Fruit fly (Drosophila melanogaster) whole organism, embryonic: ENCODE results near the gene CG17786.

Experiments used
- Bgb ChIP-seq: fragments of 200-800 bp; sonication (Bioruptor generic); IDR thresholded peaks from 2 replicates; pipeline ENCODE4 v1.3.6; 2022; ENCODE audit warnings: missing biosample characterization, missing genetic modification characterization; ENCODE audit not compliant: partially characterized antibody
- CG10267 ChIP-seq: fragments of 200-800 bp; sonication (Bioruptor generic); optimal IDR thresholded peaks from 2 replicates; lab custom pipeline; 2018; ENCODE audit warnings: missing biosample characterization, mild to moderate bottlenecking, missing genetic modification characterization, moderate library complexity
- CG11504 ChIP-seq: fragments of 200-800 bp; sonication (Bioruptor generic); optimal IDR thresholded peaks from 3 replicates; lab custom pipeline; 2019; ENCODE audit warnings: missing biosample characterization, mild to moderate bottlenecking, missing genetic modification characterization, moderate library complexity
- CG11696 ChIP-seq: fragments of 200-800 bp; sonication (Bioruptor generic); IDR thresholded peaks from 2 replicates; pipeline ENCODE4 v1.3.6; 2022; ENCODE audit warnings: missing biosample characterization, missing genetic modification characterization
- CG12236 ChIP-seq: fragments of 200-800 bp; sonication (Bioruptor generic); optimal IDR thresholded peaks from 2 replicates; lab custom pipeline; 2016; ENCODE audit warnings: missing biosample characterization, missing genetic modification characterization
- CG12769 ChIP-seq: fragments of 200-800 bp; sonication (Bioruptor generic); optimal IDR thresholded peaks from 2 replicates; lab custom pipeline; 2019; ENCODE audit warnings: missing biosample characterization, mild to moderate bottlenecking, missing genetic modification characterization, moderate library complexity
- CG13775 ChIP-seq: fragments of 200-800 bp; sonication (Bioruptor generic); optimal IDR thresholded peaks from 3 replicates; lab custom pipeline; 2017; ENCODE audit warnings: missing biosample characterization, mild to moderate bottlenecking, missing genetic modification characterization
- CG15479 ChIP-seq: fragments of 200-800 bp; sonication (Bioruptor generic); optimal IDR thresholded peaks from 3 replicates; lab custom pipeline; 2019; ENCODE audit warnings: missing biosample characterization, mild to moderate bottlenecking, missing genetic modification characterization, moderate library complexity
- CG15514 ChIP-seq: fragments of 200-800 bp; sonication (Bioruptor generic); optimal IDR thresholded peaks from 3 replicates; lab custom pipeline; 2017; ENCODE audit warnings: missing biosample characterization, missing genetic modification characterization, mild to moderate bottlenecking, moderate library complexity, missing genetic modification reagents
- CG1832 ChIP-seq: fragments of 200-800 bp; sonication (Bioruptor generic); optimal IDR thresholded peaks from 2 replicates; lab custom pipeline; 2017; ENCODE audit warnings: missing biosample characterization, mild to moderate bottlenecking, missing genetic modification characterization, inconsistent platforms
- CG2199 ChIP-seq: fragments of 200-800 bp; sonication (Bioruptor generic); IDR thresholded peaks from 3 replicates; pipeline ENCODE4 v1.3.6; 2022; ENCODE audit warnings: missing biosample characterization, missing genetic modification characterization
- CG3281 ChIP-seq: fragments of 200-800 bp; sonication (Bioruptor generic); optimal IDR thresholded peaks from 3 replicates; lab custom pipeline; 2017; ENCODE audit warnings: missing biosample characterization, mild to moderate bottlenecking, missing genetic modification characterization
- CG6175 ChIP-seq: fragments of 200-800 bp; sonication (Bioruptor generic); IDR thresholded peaks from 3 replicates; pipeline ENCODE4 v1.3.6; 2022; ENCODE audit warnings: missing biosample characterization, missing genetic modification characterization
- CG6791 ChIP-seq: fragments of 200-800 bp; sonication (Bioruptor generic); IDR thresholded peaks from 3 replicates; pipeline ENCODE4 v1.3.6; 2022; ENCODE audit warnings: missing biosample characterization, missing genetic modification characterization; ENCODE audit not compliant: partially characterized antibody
- CG9609 ChIP-seq: fragments of 200-800 bp; sonication (Bioruptor generic); optimal IDR thresholded peaks from 3 replicates; lab custom pipeline; 2016; ENCODE audit warnings: missing biosample characterization, missing genetic modification characterization
- CHES-1-like ChIP-seq: fragments of 200-800 bp; sonication (Bioruptor generic); optimal IDR thresholded peaks from 2 replicates; lab custom pipeline; 2016; ENCODE audit warnings: missing biosample characterization, missing genetic modification characterization
- Chrac-16 ChIP-seq: fragments of 200-800 bp; sonication (Bioruptor generic); optimal IDR thresholded peaks from 3 replicates; lab custom pipeline; 2016; ENCODE audit warnings: missing biosample characterization, missing genetic modification characterization
- Dfd ChIP-seq, 2 experiments: fragments of >200 bp; optimal IDR thresholded peaks; 2 replicates each; lab custom pipeline; 2017; ENCODE audit warnings: missing biosample characterization in 2 of 2, missing genetic modification characterization in 2 of 2
- Fer2 ChIP-seq: fragments of 200-800 bp; sonication (Bioruptor generic); optimal IDR thresholded peaks from 2 replicates; lab custom pipeline; 2018; ENCODE audit warnings: missing biosample characterization, mild to moderate bottlenecking, missing genetic modification characterization, moderate library complexity
- GATAe ChIP-seq: fragments of 200-800 bp; sonication (Bioruptor generic); conservative IDR thresholded peaks from 2 replicates; pipeline ENCODE4 v1.3.6; 2022; ENCODE audit warnings: missing biosample characterization, missing genetic modification characterization
- Hey ChIP-seq: fragments of 200-800 bp; sonication (Bioruptor generic); optimal IDR thresholded peaks from 3 replicates; lab custom pipeline; 2018; ENCODE audit warnings: missing biosample characterization, mild to moderate bottlenecking, missing genetic modification characterization
- HmgD ChIP-seq: fragments of 200-800 bp; sonication (Bioruptor generic); optimal IDR thresholded peaks from 3 replicates; lab custom pipeline; 2016; ENCODE audit warnings: missing biosample characterization, missing genetic modification characterization
- Hsf ChIP-seq: fragments of 200-800 bp; sonication (Bioruptor generic); optimal IDR thresholded peaks from 3 replicates; lab custom pipeline; 2016; ENCODE audit warnings: missing biosample characterization, missing genetic modification characterization
- Mad ChIP-seq: fragments of 200-800 bp; sonication (Bioruptor generic); optimal IDR thresholded peaks from 2 replicates; lab custom pipeline; 2016; ENCODE audit warnings: missing biosample characterization, missing genetic modification characterization
- Mrtf ChIP-seq: fragments of 200-800 bp; sonication (Bioruptor generic); IDR thresholded peaks from 3 replicates; pipeline ENCODE4 v1.3.6; 2022; ENCODE audit warnings: missing biosample characterization, missing genetic modification characterization
- Nf-YC ChIP-seq: fragments of 200-800 bp; optimal IDR thresholded peaks from 3 replicates; lab custom pipeline; 2019; ENCODE audit warnings: missing biosample characterization, mild to moderate bottlenecking, missing genetic modification characterization, moderate library complexity
- Six4 ChIP-seq: fragments of 200-800 bp; sonication (Bioruptor generic); optimal IDR thresholded peaks from 2 replicates; lab custom pipeline; 2016; ENCODE audit warnings: missing biosample characterization, missing genetic modification characterization
- ash1 ChIP-seq: fragments of 200-800 bp; sonication (Bioruptor generic); optimal IDR thresholded peaks from 2 replicates; lab custom pipeline; 2018; ENCODE audit warnings: missing biosample characterization, mild to moderate bottlenecking, missing genetic modification characterization
- br ChIP-seq: fragments of >200 bp; optimal IDR thresholded peaks from 2 replicates; lab custom pipeline; 2017
- cg ChIP-seq: fragments of 200-800 bp; sonication (Bioruptor generic); optimal IDR thresholded peaks from 3 replicates; lab custom pipeline; 2019; ENCODE audit warnings: missing biosample characterization, mild to moderate bottlenecking, missing genetic modification characterization, moderate library complexity
- chn ChIP-seq: fragments of 200-800 bp; sonication (Bioruptor generic); optimal IDR thresholded peaks from 2 replicates; lab custom pipeline; 2016; ENCODE audit warnings: missing biosample characterization, missing genetic modification characterization
- crol ChIP-seq: fragments of 200-800 bp; sonication (Bioruptor generic); IDR thresholded peaks from 2 replicates; pipeline ENCODE4 v1.3.6; 2022; ENCODE audit warnings: missing biosample characterization, missing genetic modification characterization
- danr ChIP-seq: fragments of 200-800 bp; sonication (Bioruptor generic); IDR thresholded peaks from 2 replicates; pipeline ENCODE4 v1.3.6; 2022; ENCODE audit warnings: missing biosample characterization, missing genetic modification characterization
- dati ChIP-seq: fragments of 200-800 bp; sonication (Bioruptor generic); IDR thresholded peaks from 2 replicates; pipeline ENCODE4 v1.3.6; 2022; ENCODE audit warnings: missing biosample characterization, missing genetic modification characterization
- dmrt99B ChIP-seq: fragments of 200-800 bp; sonication (Bioruptor generic); optimal IDR thresholded peaks from 2 replicates; lab custom pipeline; 2018; ENCODE audit warnings: missing biosample characterization, mild to moderate bottlenecking, missing genetic modification characterization, moderate library complexity
- ewg ChIP-seq: fragments of 200-800 bp; sonication (Bioruptor generic); optimal IDR thresholded peaks from 3 replicates; lab custom pipeline; 2017; ENCODE audit warnings: mild to moderate bottlenecking, missing biosample characterization, missing genetic modification reagents, missing genetic modification characterization
- ftz-f1 ChIP-seq: fragments of 200-800 bp; sonication (Bioruptor generic); optimal IDR thresholded peaks from 2 replicates; lab custom pipeline; 2016; ENCODE audit warnings: missing biosample characterization, missing genetic modification characterization
- grn ChIP-seq: fragments of 200-800 bp; sonication (Bioruptor generic); optimal IDR thresholded peaks from 3 replicates; lab custom pipeline; 2017; ENCODE audit warnings: missing biosample characterization, missing genetic modification characterization
- gsb-n ChIP-seq: fragments of 200-800 bp; sonication (Bioruptor generic); optimal IDR thresholded peaks from 3 replicates; lab custom pipeline; 2018; ENCODE audit warnings: missing biosample characterization, mild to moderate bottlenecking, missing genetic modification characterization
- hkb ChIP-seq, 2 experiments: fragments of 200-800 bp in 1 of 2; fragments of >200 bp in 1 of 2; sonication (Bioruptor generic) in 1 of 2; IDR thresholded peaks in 1 of 2; optimal IDR thresholded peaks in 1 of 2; 2 replicates each; pipeline versions ENCODE4 v1.3.6 to Lab custom; 2017 to 2022; ENCODE audit warnings: missing biosample characterization in 1 of 2, missing genetic modification characterization in 1 of 2
- ind ChIP-seq: fragments of 200-800 bp; sonication (Bioruptor generic); optimal IDR thresholded peaks from 3 replicates; lab custom pipeline; 2016; ENCODE audit warnings: missing biosample characterization, missing genetic modification characterization
- lov ChIP-seq, 2 experiments: fragments of 200-800 bp in 1 of 2; fragments of >200 bp in 1 of 2; sonication (Bioruptor generic) in 1 of 2; IDR thresholded peaks in 1 of 2; optimal IDR thresholded peaks in 1 of 2; 2 replicates in 1 of 2; 3 replicates in 1 of 2; pipeline versions ENCODE4 v1.3.6 to Lab custom; 2017 to 2022; ENCODE audit warnings: missing biosample characterization in 1 of 2, missing genetic modification characterization in 1 of 2
- nau ChIP-seq: fragments of 200-800 bp; sonication (Bioruptor generic); optimal IDR thresholded peaks from 3 replicates; lab custom pipeline; 2017; ENCODE audit warnings: missing biosample characterization, mild to moderate bottlenecking, missing genetic modification characterization, missing genetic modification reagents
- pzg ChIP-seq: fragments of 200-800 bp; sonication (Bioruptor generic); optimal IDR thresholded peaks from 3 replicates; lab custom pipeline; 2018; ENCODE audit warnings: missing biosample characterization, mild to moderate bottlenecking, missing genetic modification characterization, moderate library complexity
- rib ChIP-seq: fragments of 200-800 bp; sonication (Bioruptor generic); IDR thresholded peaks from 2 replicates; pipeline ENCODE4 v1.3.6; 2022; ENCODE audit warnings: missing biosample characterization, missing genetic modification characterization
- sr ChIP-seq: fragments of 200-800 bp; sonication (Bioruptor generic); IDR thresholded peaks from 3 replicates; pipeline ENCODE4 v1.3.6; 2022; ENCODE audit warnings: missing biosample characterization, missing genetic modification characterization
- tin ChIP-seq: fragments of 200-800 bp; sonication (Bioruptor generic); optimal IDR thresholded peaks from 3 replicates; lab custom pipeline; 2016; ENCODE audit warnings: missing biosample characterization, missing genetic modification characterization
- trh ChIP-seq: fragments of 200-800 bp; sonication (Bioruptor generic); optimal IDR thresholded peaks from 2 replicates; lab custom pipeline; 2016; ENCODE audit warnings: missing biosample characterization, missing genetic modification characterization

Gene CG17786

DNA sequence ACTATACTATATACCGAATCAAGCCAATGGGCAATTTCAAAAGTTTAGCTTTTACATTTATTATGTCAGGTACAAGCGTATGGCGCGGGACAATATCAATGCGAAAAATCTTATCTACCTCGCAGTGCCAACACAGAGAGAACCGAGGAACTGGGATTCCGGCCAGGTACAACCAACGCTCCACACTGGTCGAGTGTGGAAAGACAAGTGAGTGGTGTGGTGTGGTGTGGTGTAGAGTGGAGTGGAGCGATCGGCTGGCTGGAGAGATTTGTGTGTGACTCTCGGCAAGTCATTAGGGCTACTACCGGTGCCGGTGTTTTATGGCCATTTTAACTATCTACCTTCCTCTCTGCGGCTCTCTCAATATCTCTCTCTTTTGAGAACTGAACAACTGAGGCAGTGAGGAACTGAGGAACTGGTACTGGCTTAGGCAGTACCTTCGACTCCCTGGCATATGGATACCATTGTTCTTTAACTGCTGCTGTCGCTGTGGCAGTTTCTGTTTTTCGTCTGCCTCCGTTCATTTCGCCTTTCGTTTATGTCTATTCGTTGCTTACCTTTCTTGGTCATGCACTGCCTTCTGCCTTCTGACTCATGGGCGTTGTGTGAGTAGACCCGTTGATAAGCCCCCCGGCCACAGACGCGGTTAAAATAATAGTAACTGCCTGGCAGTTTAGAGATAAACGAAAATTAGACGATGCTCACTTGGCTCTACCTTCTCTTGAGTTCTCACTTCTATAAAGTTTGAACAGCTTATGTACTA, 40.9 kb upstream of the CG17786 start (continued):
- TF ChIP-seq sr (GFP tag; lab: Robert Waterston, UW) = peak; percentile 68; the same call in 1 of the 3 replicates
- TF ChIP-seq Mad (GFP tag; lab: Kevin White, UChicago) = peak; percentile 64
- TF ChIP-seq CG12769 = peak; percentile 96
- TF ChIP-seq tin (GFP tag; lab: Kevin White, UChicago) = peak; percentile 89
- TF ChIP-seq GATAe (GFP tag; lab: Robert Waterston, UW) = peak; percentile 86
- TF ChIP-seq pzg (GFP tag; lab: Kevin White, UChicago) = peak; percentile 18
- TF ChIP-seq CG11504 (tag; lab: Kevin White, UChicago) = peak; percentile 91
- no peak for TF ChIP-seq hkb (optimal IDR thresholded peaks at IDR 0.05; lab: Kevin White, UChicago)
- peak; percentile 86 for TF ChIP-seq hkb (GFP tag; IDR thresholded peaks at IDR 0.05; lab: Robert Waterston, UW)
- TF ChIP-seq ind (GFP tag; lab: Kevin White, UChicago) = peak; percentile 91
- peak; percentile 89 for TF ChIP-seq CHES-1-like
- peak; percentile 82 for TF ChIP-seq CG10267 (tag; lab: Kevin White, UChicago)
- TF ChIP-seq crol = no peak; the same call in 1 of the 2 replicates
- TF ChIP-seq CG13775 (GFP tag; lab: Kevin White, UChicago) = peak; percentile 87
- no peak for TF ChIP-seq CG1832 (GFP tag; lab: Kevin White, UChicago)
- TF ChIP-seq cg = no peak
- no peak for TF ChIP-seq Bgb (GFP tag; lab: Robert Waterston, UW)
- TF ChIP-seq dmrt99B = peak; percentile 91
- TF ChIP-seq CG15514 (GFP tag; lab: Kevin White, UChicago) = peak; percentile 97
- peak; percentile 49 for TF ChIP-seq HmgD (GFP tag; lab: Kevin White, UChicago)
- no peak for TF ChIP-seq ftz-f1 (GFP tag; lab: Kevin White, UChicago)
- peak; percentile 91 for TF ChIP-seq Chrac-16
- peak; percentile 68; the same call in 2 of the 3 replicates for TF ChIP-seq CG6175
- TF ChIP-seq Mrtf = peak; percentile 88
- peak; percentile 93 for TF ChIP-seq CG2199 (GFP tag; lab: Robert Waterston, UW)
- peak; percentile 36 for TF ChIP-seq Nf-YC (tag; lab: Kevin White, UChicago)
- peak; percentile 90 for TF ChIP-seq grn (GFP tag; lab: Kevin White, UChicago)
- 0 out of 2 replicates have a peak, but pooled peaks have one; percentile 36 for TF ChIP-seq dati (GFP tag; lab: Robert Waterston, UW)
- TF ChIP-seq br (lab: Kevin White, UChicago) = no peak
- TF ChIP-seq ewg (GFP tag; lab: Kevin White, UChicago) = peak; percentile 82
- peak; percentile 51 for TF ChIP-seq trh (GFP tag; lab: Kevin White, UChicago)
- TF ChIP-seq CG6791 (GFP tag; lab: Robert Waterston, UW) = no peak
- no peak for TF ChIP-seq Dfd (GFP tag; optimal IDR thresholded peaks at IDR 0.05; lab: Kevin White, UChicago)
- TF ChIP-seq Hey (tag; lab: Kevin White, UChicago) = peak; percentile 16
- peak; percentile 84 for TF ChIP-seq gsb-n
- peak; percentile 79 for TF ChIP-seq rib
- TF ChIP-seq lov (optimal IDR thresholded peaks at IDR 0.05; lab: Kevin White, UChicago) = no peak
- peak; percentile 90 for TF ChIP-seq lov (GFP tag; IDR thresholded peaks at IDR 0.05; lab: Robert Waterston, UW)
- peak; percentile 76 for TF ChIP-seq ash1
- peak; percentile 48 for TF ChIP-seq CG15479
- TF ChIP-seq CG12236 (GFP tag; lab: Kevin White, UChicago) = peak; percentile 75
- peak; percentile 69 for TF ChIP-seq danr (GFP tag; lab: Robert Waterston, UW)
- TF ChIP-seq CG9609 (GFP tag; lab: Kevin White, UChicago) = no peak
- peak; percentile 90 for TF ChIP-seq CG3281
- peak; percentile 87 for TF ChIP-seq chn
- TF ChIP-seq Six4 (GFP tag; lab: Kevin White, UChicago) = peak; percentile 88
- peak; percentile 71 for TF ChIP-seq Fer2 (tag; lab: Kevin White, UChicago)
- peak; percentile 92 for TF ChIP-seq Hsf (GFP tag; lab: Kevin White, UChicago)
- peak; percentile 99 for TF ChIP-seq CG11696 (GFP tag; lab: Robert Waterston, UW)
- no peak for TF ChIP-seq nau (GFP tag; lab: Kevin White, UChicago)
